Worm (Caenorhabditis elegans) whole organism, late embryonic: ENCODE results near the gene C08E8.6.

Experiments used
- C08G9.2 ChIP-seq: sonication (generic microtip); optimal IDR thresholded peaks from 2 replicates; lab custom pipeline; 2016; ENCODE audit warnings: mild to moderate bottlenecking, missing genetic modification characterization, moderate library complexity, missing compliant biosample characterization
- Y22D7AL.16 ChIP-seq: sonication (generic microtip); optimal IDR thresholded peaks from 2 replicates; lab custom pipeline; 2016; ENCODE audit warnings: missing genetic modification characterization, missing compliant biosample characterization
- ama-1 ChIP-seq: fragments of 150-350 bp; optimal IDR thresholded peaks from 2 replicates; lab custom pipeline; 2014
- ceh-34 ChIP-seq: sonication (generic microtip); optimal IDR thresholded peaks from 2 replicates; lab custom pipeline; 2016; ENCODE audit warnings: mild to moderate bottlenecking, missing genetic modification characterization, missing compliant biosample characterization
- fkh-6 ChIP-seq: sonication (generic microtip); optimal IDR thresholded peaks from 2 replicates; lab custom pipeline; 2016; ENCODE audit warnings: missing genetic modification characterization, missing compliant biosample characterization
- lim-6 ChIP-seq: sonication (generic microtip); optimal IDR thresholded peaks from 2 replicates; lab custom pipeline; 2016; ENCODE audit warnings: missing genetic modification characterization, missing compliant biosample characterization
- lin-11 ChIP-seq: fragments of 200-800 bp; sonication (Bioruptor generic); optimal IDR thresholded peaks from 2 replicates; lab custom pipeline; 2018; ENCODE audit warnings: mild to moderate bottlenecking, missing genetic modification characterization, missing compliant biosample characterization
- mec-3 ChIP-seq: sonication (generic microtip); optimal IDR thresholded peaks from 2 replicates; lab custom pipeline; 2016; ENCODE audit warnings: borderline replicate concordance, missing genetic modification characterization, missing compliant biosample characterization
- nhr-11 ChIP-seq: fragments of 150-350 bp; optimal IDR thresholded peaks from 2 replicates; lab custom pipeline; 2014; ENCODE audit warnings: missing biosample characterization, missing genetic modification characterization
- unc-86 ChIP-seq: sonication (generic microtip); optimal IDR thresholded peaks from 2 replicates; lab custom pipeline; 2016; ENCODE audit warnings: missing genetic modification characterization, missing compliant biosample characterization

DNA sequence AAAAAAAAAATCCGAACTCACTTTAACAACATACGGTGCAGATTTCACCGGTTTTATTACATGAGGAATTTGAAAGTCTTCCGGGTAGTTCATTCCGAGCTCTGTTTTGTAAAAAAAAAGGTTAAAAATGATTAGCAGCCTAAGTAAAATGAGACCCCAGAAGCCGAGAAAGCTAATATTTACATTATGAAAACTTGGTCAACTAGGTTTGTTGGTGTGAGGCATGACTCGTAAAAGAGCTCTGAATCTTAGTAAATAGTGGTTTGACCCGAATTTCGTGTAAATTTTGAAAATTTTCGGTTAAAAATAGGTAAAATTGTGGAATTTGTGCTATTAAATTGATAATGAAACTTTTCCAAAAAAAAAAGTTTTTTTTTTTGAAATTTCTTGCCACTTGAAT, 5.8 kb downstream of the C08E8.6 start, which contains the start of gene C08E8.1:
- no peak for TF ChIP-seq fkh-6 (tag; lab: Kevin White, UChicago)
- TF ChIP-seq C08G9.2 (tag; lab: Kevin White, UChicago), result no peak
- no peak for TF ChIP-seq ama-1
- TF ChIP-seq lim-6 (tag; lab: Kevin White, UChicago), result no peak
- TF ChIP-seq lin-11 (tag; lab: Kevin White, UChicago), result no peak
- no peak for TF ChIP-seq nhr-11 (tag; lab: Kevin White, UChicago)
- no peak for TF ChIP-seq ceh-34
- TF ChIP-seq unc-86 (tag; lab: Kevin White, UChicago), result no peak
- no peak for TF ChIP-seq mec-3 (tag; lab: Kevin White, UChicago)
- TF ChIP-seq Y22D7AL.16, result no peak
